Fruit fly (Drosophila melanogaster): Measurements from ENCODE around the gene CG44215.
A peak's percentile ranks its signal among the peaks of the same experiment; 100 is the strongest.

CG44215 gene

dm6 chr3R:14125479-14126121, 28.6 kb downstream of the CG44215 start, which contains the start of the genes 140up and Polr2B (continued):
- peak; percentile 77 for TF ChIP-seq jing (GFP tag; optimal IDR thresholded peaks at IDR 0.05)
- peak; percentile 86 for TF ChIP-seq CG31224 (GFP tag; IDR thresholded peaks at IDR 0.05)
- TF ChIP-seq CG13424 (tag; optimal IDR thresholded peaks at IDR 0.05): peak; percentile 95
- peak; percentile 79 for TF ChIP-seq D19B (GFP tag; optimal IDR thresholded peaks at IDR 0.05)
- no peak for TF ChIP-seq CG1832 (GFP tag; optimal IDR thresholded peaks at IDR 0.05)
- TF ChIP-seq mam (GFP tag; optimal IDR thresholded peaks at IDR 0.05): peak; percentile 92
- TF ChIP-seq ATbp (GFP tag; optimal IDR thresholded peaks at IDR 0.05): peak; percentile 81
- peak; percentile 86; the same call in 2 of the 3 replicates for TF ChIP-seq H15 (GFP tag; IDR thresholded peaks at IDR 0.05)
- peak; percentile 77 for TF ChIP-seq sd (tag; optimal IDR thresholded peaks at IDR 0.05)
- peak; percentile 95 for TF ChIP-seq CG9817 (tag; optimal IDR thresholded peaks at IDR 0.05)
- no peak for TF ChIP-seq pros (GFP tag; optimal IDR thresholded peaks at IDR 0.05)
- TF ChIP-seq Adf1 (GFP tag; IDR thresholded peaks at IDR 0.05): peak; percentile 70
- TF ChIP-seq CG6654 (GFP tag; optimal IDR thresholded peaks at IDR 0.05): peak; percentile 50
- TF ChIP-seq CG3726 (GFP tag; IDR thresholded peaks at IDR 0.05): peak; percentile 67; the same call in 2 of the 3 replicates
- peak; percentile 3 for TF ChIP-seq bigmax (GFP tag; optimal IDR thresholded peaks at IDR 0.05)
- peak; percentile 95 for TF ChIP-seq CG12659 (GFP tag; optimal IDR thresholded peaks at IDR 0.05)
- peak; percentile 75 for TF ChIP-seq maf-S (GFP tag; optimal IDR thresholded peaks at IDR 0.05)
- peak; percentile 90 for TF ChIP-seq CG34376 (GFP tag; optimal IDR thresholded peaks at IDR 0.05)
- TF ChIP-seq tll (GFP tag; optimal IDR thresholded peaks at IDR 0.05): no peak
- TF ChIP-seq CG4360 (GFP tag; IDR thresholded peaks at IDR 0.05): peak; percentile 52; the same call in 1 of the 2 replicates
- TF ChIP-seq CG3065 (GFP tag; optimal IDR thresholded peaks at IDR 0.05): peak; percentile 92
- peak; percentile 85 for TF ChIP-seq D19A (tag; optimal IDR thresholded peaks at IDR 0.05)
- peak; percentile 48; the same call in 1 of the 2 replicates for TF ChIP-seq CG13287 (GFP tag; IDR thresholded peaks at IDR 0.05; ENCODE audit: partially characterized antibody)
- peak; percentile 70 for TF ChIP-seq gro (GFP tag; optimal IDR thresholded peaks at IDR 0.05)
- TF ChIP-seq Mes4 (GFP tag; optimal IDR thresholded peaks at IDR 0.05): peak; percentile 52
- TF ChIP-seq CG4854 (GFP tag; optimal IDR thresholded peaks at IDR 0.05): peak; percentile 74
- peak; percentile 98 for TF ChIP-seq row (GFP tag; IDR thresholded peaks at IDR 0.05)
- peak; percentile 91 for TF ChIP-seq fd3F (GFP tag; optimal IDR thresholded peaks at IDR 0.05)
- TF ChIP-seq Atf3 (GFP tag; optimal IDR thresholded peaks at IDR 0.05): peak; percentile 68
- TF ChIP-seq CG15479 (GFP tag; optimal IDR thresholded peaks at IDR 0.05): no peak
- TF ChIP-seq Fer3 (tag; optimal IDR thresholded peaks at IDR 0.05): peak; percentile 94
- TF ChIP-seq unc-4 (GFP tag; IDR thresholded peaks at IDR 0.05; ENCODE audit: partially characterized antibody): no peak
- peak; percentile 89 for TF ChIP-seq Mad (GFP tag; optimal IDR thresholded peaks at IDR 0.05)
- no peak for TF ChIP-seq mld (GFP tag; IDR thresholded peaks at IDR 0.05; ENCODE audit: partially characterized antibody)
- peak; percentile 84 for TF ChIP-seq psq (GFP tag; optimal IDR thresholded peaks at IDR 0.05)
- TF ChIP-seq tgo (GFP tag; IDR thresholded peaks at IDR 0.05): peak; percentile 95
- TF ChIP-seq lola (GFP tag; optimal IDR thresholded peaks at IDR 0.05): peak in 1 of 3 experiments; percentile 93
- peak; percentile 86 for TF ChIP-seq CG13123 (GFP tag; optimal IDR thresholded peaks at IDR 0.05)
- TF ChIP-seq Dfd (GFP tag; optimal IDR thresholded peaks at IDR 0.05): no peak
- TF ChIP-seq prd (optimal IDR thresholded peaks at IDR 0.05): no peak
- TF ChIP-seq prd (GFP tag; IDR thresholded peaks at IDR 0.05): peak; percentile 93
- peak; percentile 95 for TF ChIP-seq Ssrp (tag; optimal IDR thresholded peaks at IDR 0.05)
- peak; percentile 94 for TF ChIP-seq CG4424 (GFP tag; optimal IDR thresholded peaks at IDR 0.05)
- TF ChIP-seq CG8765 (GFP tag; IDR thresholded peaks at IDR 0.05): peak; percentile 70
- TF ChIP-seq CG7372 (GFP tag; IDR thresholded peaks at IDR 0.05): peak; percentile 93
- TF ChIP-seq Aef1 (GFP tag; IDR thresholded peaks at IDR 0.05): peak; percentile 93
- TF ChIP-seq CG9437 (GFP tag; optimal IDR thresholded peaks at IDR 0.05): peak; percentile 88
- peak; percentile 96 for TF ChIP-seq CG4617 (GFP tag; optimal IDR thresholded peaks at IDR 0.05; ENCODE audit: borderline replicate concordance)
- TF ChIP-seq dm (GFP tag; optimal IDR thresholded peaks at IDR 0.05): peak; percentile 18

All from whole organism, embryonic.